Fruit fly (Drosophila melanogaster): ENCODE measurements around the gene MnM.

Gene MnM

dm6 chr3L:3218859-3219258 is 40.5 kb upstream of the MnM start, which contains the start of the genes hob and nSMase (continued):
- TF ChIP-seq ftz-f1 (GFP tag; optimal IDR thresholded peaks at IDR 0.05): peak; percentile 27
- TF ChIP-seq caup (GFP tag; optimal IDR thresholded peaks at IDR 0.05; ENCODE audit: severe bottlenecking): peak; percentile 3
- peak; percentile 59 for TF ChIP-seq Ets97D (GFP tag; optimal IDR thresholded peaks at IDR 0.05)
- no peak for TF ChIP-seq CG12744 (GFP tag; optimal IDR thresholded peaks at IDR 0.05)
- TF ChIP-seq HmgZ (tag; optimal IDR thresholded peaks at IDR 0.05): peak; percentile 12
- peak; percentile 43 for TF ChIP-seq CG2120 (GFP tag; optimal IDR thresholded peaks at IDR 0.05)
- peak; percentile 58 for TF ChIP-seq nmo (GFP tag; optimal IDR thresholded peaks at IDR 0.05)
- TF ChIP-seq Sry-δ (GFP tag; optimal IDR thresholded peaks at IDR 0.05): peak; percentile 45
- peak; percentile 10 for TF ChIP-seq bigmax (GFP tag; optimal IDR thresholded peaks at IDR 0.05)
- TF ChIP-seq CG15514 (GFP tag; optimal IDR thresholded peaks at IDR 0.05): peak; percentile 72
- TF ChIP-seq CG13287 (GFP tag; IDR thresholded peaks at IDR 0.05; ENCODE audit: partially characterized antibody): peak; percentile 29; the same call in 1 of the 2 replicates
- TF ChIP-seq Stat92E (GFP tag; optimal IDR thresholded peaks at IDR 0.05): peak in 1 of 3 experiments; percentile 40
- no peak for TF ChIP-seq tin (GFP tag; optimal IDR thresholded peaks at IDR 0.05)
- peak; percentile 58 for TF ChIP-seq CG17186 (GFP tag; optimal IDR thresholded peaks at IDR 0.05)
- TF ChIP-seq CG8388 (GFP tag; optimal IDR thresholded peaks at IDR 0.05): no peak
- peak; percentile 37; the same call in 1 of the 3 replicates for TF ChIP-seq knrl (GFP tag; IDR thresholded peaks at IDR 0.05; ENCODE audit: partially characterized antibody)
- peak; percentile 70 for TF ChIP-seq CG12659 (GFP tag; optimal IDR thresholded peaks at IDR 0.05)
- no peak for TF ChIP-seq hb (GFP tag; IDR thresholded peaks at IDR 0.05; ENCODE audit: partially characterized antibody)
- TF ChIP-seq CG9797 (GFP tag; optimal IDR thresholded peaks at IDR 0.05): peak; percentile 83
- no peak for TF ChIP-seq tgo (GFP tag; IDR thresholded peaks at IDR 0.05)

DNA sequence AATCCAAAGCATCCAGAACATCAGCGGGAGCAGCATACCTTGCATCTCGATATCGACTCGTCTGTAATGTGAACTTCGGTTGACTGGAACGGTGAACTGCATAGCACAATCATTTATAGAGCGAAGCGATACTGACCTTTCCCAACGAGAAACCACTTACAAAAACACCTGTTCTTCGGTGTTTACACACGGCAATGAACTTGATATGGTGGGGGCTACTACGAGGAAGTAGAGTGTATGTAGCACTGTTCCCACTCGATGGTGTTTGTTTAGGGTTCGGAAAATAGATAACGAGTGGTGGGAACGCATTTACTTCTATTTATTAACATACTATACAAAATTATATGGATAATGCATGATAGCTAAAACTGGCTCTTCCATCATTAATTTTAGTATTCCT is 30.5 kb upstream of the MnM start, which contains the start of the genes CG32269 and CG32270:
CG32269 (minus strand) TSS at position 91 of the 400 bp plus-strand sequence.
CG32270 (minus strand) TSS at position 91 of the 400 bp plus-strand sequence.
- no peak for TF ChIP-seq fru (optimal IDR thresholded peaks at IDR 0.05)
- no peak for TF ChIP-seq CG17568 (GFP tag; optimal IDR thresholded peaks at IDR 0.05)
- TF ChIP-seq sim (GFP tag; IDR thresholded peaks at IDR 0.05): no peak
- no peak for TF ChIP-seq NK7.1 (GFP tag; optimal IDR thresholded peaks at IDR 0.05)
- no peak for TF ChIP-seq CG17385 (GFP tag; optimal IDR thresholded peaks at IDR 0.05)
- no peak for TF ChIP-seq D19A (tag; optimal IDR thresholded peaks at IDR 0.05)
- no peak for TF ChIP-seq CG1233 (GFP tag; optimal IDR thresholded peaks at IDR 0.05)
- no peak for TF ChIP-seq br (optimal IDR thresholded peaks at IDR 0.05)
- no peak for TF ChIP-seq CG6791 (GFP tag; IDR thresholded peaks at IDR 0.05; ENCODE audit: partially characterized antibody)
- TF ChIP-seq Mrtf (GFP tag; IDR thresholded peaks at IDR 0.05): no peak
- TF ChIP-seq CG15601 (tag; optimal IDR thresholded peaks at IDR 0.05): no peak
- TF ChIP-seq CG15011 (GFP tag; optimal IDR thresholded peaks at IDR 0.05): no peak
- no peak for TF ChIP-seq Fer1 (GFP tag; optimal IDR thresholded peaks at IDR 0.05)
- no peak for TF ChIP-seq CG4360 (GFP tag; IDR thresholded peaks at IDR 0.05)
- TF ChIP-seq gem (tag; optimal IDR thresholded peaks at IDR 0.05): no peak
- no peak for TF ChIP-seq Nf-YA (GFP tag; IDR thresholded peaks at IDR 0.05)
- no peak for TF ChIP-seq PHDP (tag; optimal IDR thresholded peaks at IDR 0.05)
- TF ChIP-seq CG6813 (GFP tag; optimal IDR thresholded peaks at IDR 0.05): peak; percentile 18
- no peak for TF ChIP-seq eve (GFP tag; optimal IDR thresholded peaks at IDR 0.05)
- peak; percentile 11 for TF ChIP-seq caup (GFP tag; optimal IDR thresholded peaks at IDR 0.05; ENCODE audit: severe bottlenecking)
- no peak for TF ChIP-seq schlank (tag; optimal IDR thresholded peaks at IDR 0.05)
- no peak for TF ChIP-seq Scr (GFP tag; IDR thresholded peaks at IDR 0.05; ENCODE audit: partially characterized antibody)
- TF ChIP-seq CG18619 (GFP tag; optimal IDR thresholded peaks at IDR 0.05): peak; percentile 3
- TF ChIP-seq CG10321 (GFP tag; IDR thresholded peaks at IDR 0.05): no peak
- peak; percentile 71 for TF ChIP-seq kah (GFP tag; optimal IDR thresholded peaks at IDR 0.05)
- TF ChIP-seq CG11504 (tag; optimal IDR thresholded peaks at IDR 0.05): no peak
- TF ChIP-seq Dll (GFP tag; IDR thresholded peaks at IDR 0.05; ENCODE audit: partially characterized antibody): no peak
- no peak for TF ChIP-seq CG13624 (GFP tag; optimal IDR thresholded peaks at IDR 0.05)
- TF ChIP-seq Dfd (GFP tag; optimal IDR thresholded peaks at IDR 0.05): no peak
- no peak for TF ChIP-seq CG34376 (GFP tag; optimal IDR thresholded peaks at IDR 0.05)
- no peak for TF ChIP-seq emc (GFP tag; optimal IDR thresholded peaks at IDR 0.05)
